Fruit fly (Drosophila melanogaster): ENCODE measurements around the gene U2af38.

The U2af38 gene

DNA sequence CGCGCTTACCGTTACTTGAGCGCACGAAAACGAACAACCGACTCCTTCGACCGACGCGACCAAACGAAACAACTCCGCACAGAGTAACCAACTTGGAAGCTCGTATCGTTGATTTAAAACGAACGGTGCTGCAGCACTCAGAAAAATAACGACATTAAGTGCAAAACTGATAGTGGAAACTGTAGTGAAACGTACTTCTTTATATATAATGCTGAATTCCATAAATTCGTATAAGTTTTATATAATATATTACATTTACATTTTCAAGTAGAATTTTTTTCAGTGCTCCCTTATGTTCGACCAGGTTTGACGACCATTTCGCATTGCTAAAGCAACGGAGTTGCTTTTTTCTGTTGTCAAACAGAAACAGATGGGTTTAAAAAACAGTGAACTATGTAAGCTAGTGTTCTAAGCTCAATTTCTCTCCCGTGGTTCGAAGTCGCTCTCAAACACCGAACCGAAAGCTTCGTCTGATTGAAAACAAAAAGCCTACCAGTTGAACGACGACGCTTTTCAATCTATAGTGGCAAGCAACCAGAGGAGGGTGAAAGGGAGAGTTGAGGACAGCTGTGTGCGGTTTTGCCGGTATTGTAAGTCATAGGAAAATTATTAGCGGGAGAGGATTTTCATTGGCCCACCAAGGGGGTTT is 26.9 kb downstream of the U2af38 start, which contains the start of gene CG17075 (continued):
- TF ChIP-seq slp2 (GFP tag; optimal IDR thresholded peaks at IDR 0.05) (peak; percentile 56), NC2α (GFP tag; optimal IDR thresholded peaks at IDR 0.05) (no peak), gem (tag; optimal IDR thresholded peaks at IDR 0.05) (peak; percentile 97), CG34224 (GFP tag; IDR thresholded peaks at IDR 0.05; ENCODE audit: partially characterized antibody) (no peak), Hr3 (GFP tag; optimal IDR thresholded peaks at IDR 0.05) (peak; percentile 93), ssp (GFP tag; IDR thresholded peaks at IDR 0.05) (peak; percentile 85), fru (optimal IDR thresholded peaks at IDR 0.05) (no peak), trh (GFP tag; optimal IDR thresholded peaks at IDR 0.05) (peak; percentile 88), CG13624 (GFP tag; optimal IDR thresholded peaks at IDR 0.05) (peak; percentile 69), jumu (GFP tag; optimal IDR thresholded peaks at IDR 0.05) (peak; percentile 75), gfzf (GFP tag; optimal IDR thresholded peaks at IDR 0.05) (no peak), row (GFP tag; IDR thresholded peaks at IDR 0.05) (peak; percentile 96), CG1792 (GFP tag; optimal IDR thresholded peaks at IDR 0.05) (peak; percentile 66), ems (GFP tag; optimal IDR thresholded peaks at IDR 0.05) (peak; percentile 84), grn (GFP tag; optimal IDR thresholded peaks at IDR 0.05) (no peak), dan (GFP tag; IDR thresholded peaks at IDR 0.05) (no peak; the same call in 1 of the 2 replicates), CG4282 (GFP tag; optimal IDR thresholded peaks at IDR 0.05) (no peak), gt (GFP tag; IDR thresholded peaks at IDR 0.05) (peak; percentile 65; the same call in 1 of the 2 replicates), CG14014 (GFP tag; IDR thresholded peaks at IDR 0.05) (peak; percentile 97), Nf-YB (GFP tag; optimal IDR thresholded peaks at IDR 0.05) (peak; percentile 72), CG15073 (GFP tag; optimal IDR thresholded peaks at IDR 0.05) (peak; percentile 59), NfI (GFP tag; optimal IDR thresholded peaks at IDR 0.05) (peak; percentile 95), CG16813 (GFP tag; IDR thresholded peaks at IDR 0.05; ENCODE audit: partially characterized antibody) (no peak), sna (GFP tag; IDR thresholded peaks at IDR 0.05; ENCODE audit: partially characterized antibody) (no peak), TFAM (GFP tag; optimal IDR thresholded peaks at IDR 0.05) (peak; percentile 72), cas (GFP tag; IDR thresholded peaks at IDR 0.05) (peak; percentile 86), CG10267 (tag; optimal IDR thresholded peaks at IDR 0.05) (peak; percentile 85), CG4707 (GFP tag; optimal IDR thresholded peaks at IDR 0.05) (peak; percentile 79), CG11456 (GFP tag; IDR thresholded peaks at IDR 0.05) (peak; percentile 97), bcd (GFP tag; optimal IDR thresholded peaks at IDR 0.05) (peak; percentile 85), fu2 (GFP tag; optimal IDR thresholded peaks at IDR 0.05) (peak; percentile 51), tgo (GFP tag; IDR thresholded peaks at IDR 0.05) (peak; percentile 96), al (GFP tag; IDR thresholded peaks at IDR 0.05) (peak; percentile 91), CG11085 (GFP tag; IDR thresholded peaks at IDR 0.05) (peak; percentile 94), Dfd (GFP tag; optimal IDR thresholded peaks at IDR 0.05) (no peak), hb (GFP tag; IDR thresholded peaks at IDR 0.05; ENCODE audit: partially characterized antibody) (no peak), CG17385 (GFP tag; optimal IDR thresholded peaks at IDR 0.05) (peak; percentile 92), chinmo (GFP tag; IDR thresholded peaks at IDR 0.05; ENCODE audit: partially characterized antibody) (no peak), inv (GFP tag; IDR thresholded peaks at IDR 0.05; ENCODE audit: partially characterized antibody) (0 out of 2 replicates have a peak, but pooled peaks have one; percentile 13), lab (GFP tag; optimal IDR thresholded peaks at IDR 0.05) (peak; percentile 98), CG1024 (GFP tag; IDR thresholded peaks at IDR 0.05) (peak; percentile 87), CG33557 (GFP tag; optimal IDR thresholded peaks at IDR 0.05) (no peak), Xbp1 (GFP tag; optimal IDR thresholded peaks at IDR 0.05) (peak; percentile 96), dmrt11E (tag; optimal IDR thresholded peaks at IDR 0.05) (peak; percentile 35), CG15479 (GFP tag; optimal IDR thresholded peaks at IDR 0.05) (no peak), CG1832 (GFP tag; optimal IDR thresholded peaks at IDR 0.05) (no peak), CG14667 (GFP tag; IDR thresholded peaks at IDR 0.05) (peak; percentile 92), CG9215 (GFP tag; IDR thresholded peaks at IDR 0.05) (peak; percentile 91), CG6683 (GFP tag; optimal IDR thresholded peaks at IDR 0.05) (peak; percentile 95), CG6654 (GFP tag; optimal IDR thresholded peaks at IDR 0.05) (peak; percentile 73)
